Fruit fly (Drosophila melanogaster) whole organism, embryonic: ENCODE data around the gene E2f2.
A peak's percentile ranks its signal among the peaks of the same experiment; 100 is the strongest.

ENCODE experiments used
- BtbVII ChIP-seq: fragments of 200-800 bp; sonication (Bioruptor generic); optimal IDR thresholded peaks from 3 replicates; lab custom pipeline; 2017; ENCODE audit warnings: missing biosample characterization, mild to moderate bottlenecking, missing genetic modification characterization
- CG10462 ChIP-seq: fragments of 200-800 bp; sonication (Bioruptor generic); optimal IDR thresholded peaks from 2 replicates; lab custom pipeline; 2016; ENCODE audit warnings: missing biosample characterization, missing genetic modification characterization
- CG10543 ChIP-seq: fragments of 200-800 bp; sonication (Bioruptor generic); optimal IDR thresholded peaks from 3 replicates; lab custom pipeline; 2017; ENCODE audit warnings: missing biosample characterization, mild to moderate bottlenecking, missing genetic modification characterization, moderate library complexity
- CG10654 ChIP-seq: fragments of 200-800 bp; sonication (Bioruptor generic); optimal IDR thresholded peaks from 2 replicates; lab custom pipeline; 2016; ENCODE audit warnings: missing biosample characterization, missing genetic modification characterization
- CG11398 ChIP-seq: fragments of 200-800 bp; sonication (Bioruptor generic); optimal IDR thresholded peaks from 2 replicates; lab custom pipeline; 2016; ENCODE audit warnings: missing biosample characterization, missing genetic modification characterization
- CG12236 ChIP-seq: fragments of 200-800 bp; sonication (Bioruptor generic); optimal IDR thresholded peaks from 2 replicates; lab custom pipeline; 2016; ENCODE audit warnings: missing biosample characterization, missing genetic modification characterization
- CG13424 ChIP-seq: fragments of 200-800 bp; sonication (Bioruptor generic); optimal IDR thresholded peaks from 2 replicates; lab custom pipeline; 2019; ENCODE audit warnings: missing biosample characterization, mild to moderate bottlenecking, missing genetic modification characterization, moderate library complexity
- CG13624 ChIP-seq: fragments of 200-800 bp; sonication (Bioruptor generic); optimal IDR thresholded peaks from 2 replicates; lab custom pipeline; 2016; ENCODE audit warnings: missing biosample characterization, missing genetic modification characterization
- CG14441 ChIP-seq: fragments of 200-800 bp; sonication (Bioruptor generic); IDR thresholded peaks from 2 replicates; pipeline ENCODE4 v1.3.6; 2022; ENCODE audit warnings: missing biosample characterization, missing genetic modification characterization
- CG14667 ChIP-seq: fragments of 200-800 bp; sonication (Bioruptor generic); IDR thresholded peaks from 2 replicates; pipeline ENCODE4 v1.3.6; 2022; ENCODE audit warnings: missing biosample characterization, missing genetic modification characterization
- CG1529 ChIP-seq: fragments of 200-800 bp; sonication (Bioruptor generic); optimal IDR thresholded peaks from 3 replicates; lab custom pipeline; 2018; ENCODE audit warnings: missing biosample characterization, missing genetic modification characterization
- CG15514 ChIP-seq: fragments of 200-800 bp; sonication (Bioruptor generic); optimal IDR thresholded peaks from 3 replicates; lab custom pipeline; 2017; ENCODE audit warnings: missing biosample characterization, missing genetic modification characterization, mild to moderate bottlenecking, moderate library complexity, missing genetic modification reagents
- CG18262 ChIP-seq: fragments of 200-800 bp; optimal IDR thresholded peaks from 3 replicates; lab custom pipeline; 2019; ENCODE audit warnings: missing biosample characterization, mild to moderate bottlenecking, missing genetic modification characterization, moderate library complexity
- CG2116 ChIP-seq: fragments of 200-800 bp; sonication (Bioruptor generic); optimal IDR thresholded peaks from 3 replicates; lab custom pipeline; 2018; ENCODE audit warnings: missing biosample characterization, mild to moderate bottlenecking, missing genetic modification characterization
- CG32532 ChIP-seq: fragments of 200-800 bp; sonication (Bioruptor generic); IDR thresholded peaks from 2 replicates; pipeline ENCODE4 v1.3.6; 2022; ENCODE audit warnings: missing biosample characterization, missing genetic modification characterization
- CG33213 ChIP-seq: fragments of 200-800 bp; sonication (Bioruptor generic); optimal IDR thresholded peaks from 3 replicates; lab custom pipeline; 2016; ENCODE audit warnings: missing biosample characterization, missing genetic modification characterization
- CG42726 ChIP-seq: fragments of 200-800 bp; sonication (Bioruptor generic); IDR thresholded peaks from 2 replicates; pipeline ENCODE4 v1.3.6; 2022; ENCODE audit warnings: missing biosample characterization, missing genetic modification characterization; ENCODE audit not compliant: partially characterized antibody
- CG4282 ChIP-seq: fragments of 200-800 bp; sonication (Bioruptor generic); optimal IDR thresholded peaks from 2 replicates; lab custom pipeline; 2016; ENCODE audit warnings: missing biosample characterization, missing genetic modification characterization
- CG4328 ChIP-seq: fragments of 200-800 bp; sonication (Bioruptor generic); optimal IDR thresholded peaks from 3 replicates; lab custom pipeline; 2017; ENCODE audit warnings: missing biosample characterization, missing genetic modification reagents, missing genetic modification characterization
- CG6254 ChIP-seq: fragments of 200-800 bp; sonication (Bioruptor generic); optimal IDR thresholded peaks from 3 replicates; lab custom pipeline; 2017; ENCODE audit warnings: mild to moderate bottlenecking, missing biosample characterization, missing genetic modification reagents, missing genetic modification characterization
- CG6272 ChIP-seq: fragments of 200-800 bp; sonication (Bioruptor generic); IDR thresholded peaks from 2 replicates; pipeline ENCODE4 v1.3.6; 2022; ENCODE audit warnings: missing biosample characterization, missing genetic modification characterization
- CG6854 ChIP-seq: fragments of 200-800 bp; sonication (Bioruptor generic); optimal IDR thresholded peaks from 3 replicates; lab custom pipeline; 2017; ENCODE audit warnings: missing biosample characterization, mild to moderate bottlenecking, missing genetic modification characterization
- CG7786 ChIP-seq: fragments of 200-800 bp; sonication (Bioruptor generic); optimal IDR thresholded peaks from 2 replicates; lab custom pipeline; 2016; ENCODE audit warnings: missing biosample characterization, missing genetic modification characterization
- CG7987 ChIP-seq: fragments of 200-800 bp; sonication (Bioruptor generic); optimal IDR thresholded peaks from 2 replicates; lab custom pipeline; 2018; ENCODE audit warnings: missing biosample characterization, mild to moderate bottlenecking, missing genetic modification characterization, moderate library complexity
- Dref ChIP-seq: fragments of 200-800 bp; sonication (Bioruptor generic); IDR thresholded peaks from 2 replicates; pipeline ENCODE4 v1.3.6; 2022; ENCODE audit warnings: missing biosample characterization, missing genetic modification characterization
- Elba2 ChIP-seq: fragments of 200-800 bp; sonication (Bioruptor generic); optimal IDR thresholded peaks from 3 replicates; lab custom pipeline; 2016; ENCODE audit warnings: missing biosample characterization, missing genetic modification characterization
- HLH4C ChIP-seq: fragments of 200-800 bp; sonication (Bioruptor generic); IDR thresholded peaks from 3 replicates; pipeline ENCODE4 v1.3.6; 2022; ENCODE audit warnings: missing biosample characterization, missing genetic modification characterization; ENCODE audit not compliant: partially characterized antibody
- Hey ChIP-seq: fragments of 200-800 bp; sonication (Bioruptor generic); optimal IDR thresholded peaks from 3 replicates; lab custom pipeline; 2018; ENCODE audit warnings: missing biosample characterization, mild to moderate bottlenecking, missing genetic modification characterization
- Hr78 ChIP-seq, 2 experiments: fragments of 200-800 bp in 1 of 2; fragments of >200 bp in 1 of 2; sonication (Bioruptor generic) in 1 of 2; optimal IDR thresholded peaks; 2 replicates each; lab custom pipeline; 2017 to 2019; ENCODE audit warnings: missing biosample characterization in 2 of 2, missing genetic modification characterization in 2 of 2, mild to moderate bottlenecking in 1 of 2, moderate library complexity in 1 of 2
- Lim3 ChIP-seq: fragments of 200-800 bp; sonication (Bioruptor generic); IDR thresholded peaks from 2 replicates; pipeline ENCODE4 v1.3.6; 2022; ENCODE audit warnings: missing biosample characterization, missing genetic modification characterization
- Mrtf ChIP-seq: fragments of 200-800 bp; sonication (Bioruptor generic); IDR thresholded peaks from 3 replicates; pipeline ENCODE4 v1.3.6; 2022; ENCODE audit warnings: missing biosample characterization, missing genetic modification characterization
- NK7.1 ChIP-seq: fragments of 200-800 bp; sonication (Bioruptor generic); optimal IDR thresholded peaks from 3 replicates; lab custom pipeline; 2016; ENCODE audit warnings: missing biosample characterization, missing genetic modification characterization
- Rfx ChIP-seq: fragments of 200-800 bp; sonication (Bioruptor generic); IDR thresholded peaks from 2 replicates; pipeline ENCODE4 v1.3.6; 2022; ENCODE audit warnings: missing biosample characterization, missing genetic modification characterization
- Sox102F ChIP-seq: fragments of 200-800 bp; sonication (Bioruptor generic); optimal IDR thresholded peaks from 2 replicates; lab custom pipeline; 2018; ENCODE audit warnings: missing biosample characterization, mild to moderate bottlenecking, missing genetic modification characterization, moderate library complexity
- Tbp ChIP-seq: fragments of >200 bp; optimal IDR thresholded peaks from 2 replicates; lab custom pipeline; 2018; ENCODE audit warnings: missing biosample characterization, missing genetic modification characterization
- ap ChIP-seq: fragments of 200-800 bp; sonication (Bioruptor generic); IDR thresholded peaks from 2 replicates; pipeline ENCODE4 v1.3.6; 2022; ENCODE audit warnings: missing biosample characterization, missing genetic modification characterization
- bab2 ChIP-seq: fragments of 200-800 bp; sonication (Bioruptor generic); optimal IDR thresholded peaks from 2 replicates; lab custom pipeline; 2016; ENCODE audit warnings: missing biosample characterization, missing genetic modification characterization
- bcd ChIP-seq: fragments of 200-800 bp; sonication (Bioruptor generic); optimal IDR thresholded peaks from 2 replicates; lab custom pipeline; 2017; ENCODE audit warnings: missing biosample characterization, mild to moderate bottlenecking, missing genetic modification characterization
- chn ChIP-seq: fragments of 200-800 bp; sonication (Bioruptor generic); optimal IDR thresholded peaks from 2 replicates; lab custom pipeline; 2016; ENCODE audit warnings: missing biosample characterization, missing genetic modification characterization
- gfzf ChIP-seq: fragments of 200-800 bp; sonication (Bioruptor generic); optimal IDR thresholded peaks from 2 replicates; lab custom pipeline; 2016; ENCODE audit warnings: missing biosample characterization, mild to moderate bottlenecking, missing genetic modification characterization, moderate library complexity
- hbn ChIP-seq: fragments of 200-800 bp; sonication (Bioruptor generic); IDR thresholded peaks from 2 replicates; pipeline ENCODE4 v1.3.6; 2022; ENCODE audit warnings: missing biosample characterization, missing genetic modification characterization; ENCODE audit not compliant: partially characterized antibody
- hkb ChIP-seq, 2 experiments: fragments of 200-800 bp in 1 of 2; fragments of >200 bp in 1 of 2; sonication (Bioruptor generic) in 1 of 2; IDR thresholded peaks in 1 of 2; optimal IDR thresholded peaks in 1 of 2; 2 replicates each; pipeline versions ENCODE4 v1.3.6 to Lab custom; 2017 to 2022; ENCODE audit warnings: missing biosample characterization in 1 of 2, missing genetic modification characterization in 1 of 2
- lmd ChIP-seq: fragments of 200-800 bp; sonication (Bioruptor generic); IDR thresholded peaks from 2 replicates; pipeline ENCODE4 v1.3.6; 2022; ENCODE audit warnings: missing biosample characterization, missing genetic modification characterization
- row ChIP-seq: fragments of 200-800 bp; sonication (Bioruptor generic); IDR thresholded peaks from 3 replicates; pipeline ENCODE4 v1.3.6; 2022; ENCODE audit warnings: missing biosample characterization, missing genetic modification characterization
- sc ChIP-seq, 3 experiments: fragments of >200 bp in 2 of 3; fragments of 200-800 bp in 1 of 3; sonication (Bioruptor generic) in 1 of 3; optimal IDR thresholded peaks; 2 replicates in 2 of 3; 3 replicates in 1 of 3; lab custom pipeline; 2017; ENCODE audit warnings: mild to moderate bottlenecking in 1 of 3, missing biosample characterization in 1 of 3, missing genetic modification characterization in 1 of 3, missing genetic modification reagents in 1 of 3
- sim ChIP-seq: fragments of 200-800 bp; sonication (Bioruptor generic); IDR thresholded peaks from 2 replicates; pipeline ENCODE4 v1.3.6; 2022; ENCODE audit warnings: missing biosample characterization, missing genetic modification characterization
- sima ChIP-seq: fragments of 200-800 bp; sonication (Bioruptor generic); optimal IDR thresholded peaks from 2 replicates; lab custom pipeline; 2016; ENCODE audit warnings: missing biosample characterization, missing genetic modification characterization
- sqz ChIP-seq: fragments of 200-800 bp; sonication (Bioruptor generic); optimal IDR thresholded peaks from 3 replicates; lab custom pipeline; 2018; ENCODE audit warnings: missing biosample characterization, mild to moderate bottlenecking, missing genetic modification characterization
- ssp ChIP-seq: fragments of 200-800 bp; sonication (Bioruptor generic); IDR thresholded peaks from 2 replicates; pipeline ENCODE4 v1.3.6; 2022; ENCODE audit warnings: missing biosample characterization, missing genetic modification characterization
- stc ChIP-seq: fragments of 200-800 bp; sonication (Bioruptor generic); IDR thresholded peaks from 2 replicates; pipeline ENCODE4 v1.3.6; 2022; ENCODE audit warnings: missing biosample characterization, missing genetic modification characterization
- wek ChIP-seq: fragments of 200-800 bp; sonication (Bioruptor generic); optimal IDR thresholded peaks from 3 replicates; lab custom pipeline; 2018; ENCODE audit warnings: missing biosample characterization, mild to moderate bottlenecking, missing genetic modification characterization, moderate library complexity

The E2f2 gene

DNA sequence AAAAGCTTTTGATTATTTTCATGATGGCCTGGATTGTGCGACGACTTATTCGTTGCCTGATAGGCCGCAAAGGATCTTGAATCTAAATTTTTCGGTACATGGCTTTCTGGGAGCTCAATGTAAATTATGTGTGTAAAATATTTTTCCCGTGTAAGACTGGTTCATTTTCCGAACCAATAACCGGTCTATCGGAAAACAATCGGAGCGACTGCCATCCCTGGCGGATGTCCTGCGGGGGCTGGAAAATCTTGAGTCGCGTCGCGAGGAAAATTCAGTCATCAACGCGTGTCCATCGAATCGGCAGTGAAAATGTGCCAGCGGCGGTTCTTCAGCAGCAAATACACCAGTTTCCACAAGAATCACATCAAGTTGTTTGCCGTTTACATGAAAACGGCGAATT is 52.2 kb downstream of the E2f2 start, which contains the start of the genes CG46307 and Nhe2 (continued):
- no peak for TF ChIP-seq Tbp
- TF ChIP-seq bcd (GFP tag; lab: Kevin White, UChicago) = no peak
- TF ChIP-seq CG1529 (GFP tag; lab: Kevin White, UChicago) = no peak
- no peak for TF ChIP-seq CG42726 (GFP tag; lab: Robert Waterston, UW)
- peak; percentile 55 for TF ChIP-seq row
- TF ChIP-seq CG7786 (GFP tag; lab: Kevin White, UChicago) = no peak
- TF ChIP-seq CG10462 (GFP tag; lab: Kevin White, UChicago) = no peak
- TF ChIP-seq stc (GFP tag; lab: Robert Waterston, UW) = no peak
- TF ChIP-seq Mrtf = no peak
- no peak for TF ChIP-seq CG33213
- TF ChIP-seq chn = no peak
- no peak for TF ChIP-seq Elba2 (GFP tag; lab: Kevin White, UChicago)
- no peak for TF ChIP-seq CG6254 (GFP tag; lab: Kevin White, UChicago)
- no peak for TF ChIP-seq Rfx
- TF ChIP-seq CG32532 = no peak
- no peak for TF ChIP-seq CG12236
- no peak for TF ChIP-seq hbn (GFP tag; lab: Robert Waterston, UW)
- no peak for TF ChIP-seq sqz (GFP tag; lab: Kevin White, UChicago)
- TF ChIP-seq wek = no peak
- no peak for TF ChIP-seq Sox102F (GFP tag; lab: Kevin White, UChicago)
- peak; percentile 98 for TF ChIP-seq CG15514 (GFP tag; lab: Kevin White, UChicago)
- no peak for TF ChIP-seq CG2116 (GFP tag; lab: Kevin White, UChicago)
- TF ChIP-seq Hey (tag; lab: Kevin White, UChicago) = no peak
- TF ChIP-seq hkb (optimal IDR thresholded peaks at IDR 0.05; lab: Kevin White, UChicago) = no peak
- no peak for TF ChIP-seq hkb (GFP tag; IDR thresholded peaks at IDR 0.05; lab: Robert Waterston, UW)
- TF ChIP-seq CG6272 (GFP tag; lab: Robert Waterston, UW) = no peak
- TF ChIP-seq CG4282 = no peak
- TF ChIP-seq NK7.1 (GFP tag; lab: Kevin White, UChicago) = no peak
- no peak for TF ChIP-seq CG14667 (GFP tag; lab: Robert Waterston, UW)
- TF ChIP-seq CG7987 (GFP tag; lab: Kevin White, UChicago) = no peak
- no peak for TF ChIP-seq BtbVII
- TF ChIP-seq CG18262 = peak; percentile 0
- TF ChIP-seq bab2 (GFP tag; lab: Kevin White, UChicago) = no peak
- no peak for TF ChIP-seq CG11398 (GFP tag; lab: Kevin White, UChicago)
- TF ChIP-seq CG6854 (GFP tag; lab: Kevin White, UChicago) = no peak
- no peak for TF ChIP-seq CG10654
- no peak for TF ChIP-seq sc (optimal IDR thresholded peaks at IDR 0.05; lab: Kevin White, UChicago)
- no peak for TF ChIP-seq sc (GFP tag; optimal IDR thresholded peaks at IDR 0.05; lab: Kevin White, UChicago)
- TF ChIP-seq Dref (GFP tag; lab: Robert Waterston, UW) = 0 out of 2 replicates have a peak, but pooled peaks have one; percentile 57
- no peak for TF ChIP-seq sima (GFP tag; lab: Kevin White, UChicago)
- TF ChIP-seq CG14441 (GFP tag; lab: Robert Waterston, UW) = no peak
- no peak for TF ChIP-seq sim
- TF ChIP-seq ap (GFP tag; lab: Robert Waterston, UW) = no peak
- no peak for TF ChIP-seq CG10543 (GFP tag; lab: Kevin White, UChicago)
- TF ChIP-seq CG13624 (GFP tag; lab: Kevin White, UChicago) = no peak
- no peak for TF ChIP-seq Lim3 (GFP tag; lab: Robert Waterston, UW)
- peak; percentile 36 for TF ChIP-seq gfzf (GFP tag; lab: Kevin White, UChicago)
- TF ChIP-seq lmd = no peak
- TF ChIP-seq CG13424 (tag; lab: Kevin White, UChicago) = no peak
- no peak for TF ChIP-seq Hr78 (GFP tag; optimal IDR thresholded peaks at IDR 0.05; lab: Kevin White, UChicago)
- TF ChIP-seq ssp (GFP tag; lab: Robert Waterston, UW) = no peak
- TF ChIP-seq CG4328 (GFP tag; lab: Kevin White, UChicago) = no peak
- no peak for TF ChIP-seq HLH4C (GFP tag; lab: Robert Waterston, UW)
